Fruit fly (Drosophila melanogaster): Measurements from ENCODE around the gene CG8838.

CG8838 gene

dm6 chr2L:3338566-3339215 is 18.8 kb upstream of the CG8838 start (continued):
- TF ChIP-seq Dp (GFP tag; optimal IDR thresholded peaks at IDR 0.05) (no peak), zen (tag; optimal IDR thresholded peaks at IDR 0.05) (peak; percentile 55), CG9609 (GFP tag; optimal IDR thresholded peaks at IDR 0.05) (peak; percentile 87), vvl (GFP tag; IDR thresholded peaks at IDR 0.05) (peak; percentile 90), crp (GFP tag; optimal IDR thresholded peaks at IDR 0.05) (peak in 1 of 2 experiments; percentile 43), CG18599 (GFP tag; optimal IDR thresholded peaks at IDR 0.05) (peak; percentile 69), caup (GFP tag; optimal IDR thresholded peaks at IDR 0.05; ENCODE audit: severe bottlenecking) (no peak), Nf-YB (GFP tag; optimal IDR thresholded peaks at IDR 0.05) (peak; percentile 56), gcm (GFP tag; optimal IDR thresholded peaks at IDR 0.05) (no peak), HLH3B (GFP tag; IDR thresholded peaks at IDR 0.05) (peak; percentile 80), nerfin-2 (GFP tag; IDR thresholded peaks at IDR 0.05; ENCODE audit: partially characterized antibody) (no peak), knrl (GFP tag; IDR thresholded peaks at IDR 0.05; ENCODE audit: partially characterized antibody) (no peak), eve (GFP tag; optimal IDR thresholded peaks at IDR 0.05) (peak in 1 of 2 experiments; percentile 90), nau (GFP tag; optimal IDR thresholded peaks at IDR 0.05) (no peak), CG34224 (GFP tag; IDR thresholded peaks at IDR 0.05; ENCODE audit: partially characterized antibody) (no peak), Sox102F (GFP tag; optimal IDR thresholded peaks at IDR 0.05) (peak; percentile 93), Mad (GFP tag; optimal IDR thresholded peaks at IDR 0.05) (peak; percentile 72), CG4404 (GFP tag; IDR thresholded peaks at IDR 0.05) (peak; percentile 52), unc-4 (GFP tag; IDR thresholded peaks at IDR 0.05; ENCODE audit: partially characterized antibody) (no peak), CTCF (GFP tag; optimal IDR thresholded peaks at IDR 0.05) (no peak), Dref (GFP tag; IDR thresholded peaks at IDR 0.05) (no peak), CG9437 (GFP tag; optimal IDR thresholded peaks at IDR 0.05) (peak; percentile 66), emc (GFP tag; optimal IDR thresholded peaks at IDR 0.05) (no peak), CG7987 (GFP tag; optimal IDR thresholded peaks at IDR 0.05) (peak; percentile 24), CG9932 (GFP tag; IDR thresholded peaks at IDR 0.05) (no peak), gsb-n (tag; optimal IDR thresholded peaks at IDR 0.05) (peak; percentile 82), CG2116 (GFP tag; optimal IDR thresholded peaks at IDR 0.05) (peak; percentile 5), lbe (GFP tag; optimal IDR thresholded peaks at IDR 0.05) (no peak), Ets65A (GFP tag) (peak; percentile 96), Drgx (GFP tag; IDR thresholded peaks at IDR 0.05) (peak; percentile 87), CG13894 (tag; optimal IDR thresholded peaks at IDR 0.05) (no peak), row (GFP tag; IDR thresholded peaks at IDR 0.05) (peak; percentile 86), CG8478 (optimal IDR thresholded peaks at IDR 0.05) (peak; percentile 39), CG12155 (GFP tag; optimal IDR thresholded peaks at IDR 0.05) (peak; percentile 47), nom (GFP tag; optimal IDR thresholded peaks at IDR 0.05) (no peak), stwl (tag; optimal IDR thresholded peaks at IDR 0.05) (peak; percentile 9), salm (tag; optimal IDR thresholded peaks at IDR 0.05) (no peak), odd (GFP tag; optimal IDR thresholded peaks at IDR 0.05) (peak; percentile 24), CG4360 (GFP tag; IDR thresholded peaks at IDR 0.05) (peak; percentile 54; the same call in 1 of the 2 replicates), Fer3 (tag; optimal IDR thresholded peaks at IDR 0.05) (peak; percentile 40), Sin3A (optimal IDR thresholded peaks at IDR 0.05) (no peak), CG11085 (GFP tag; IDR thresholded peaks at IDR 0.05) (no peak; the same call in 1 of the 2 replicates), sob (GFP tag; IDR thresholded peaks at IDR 0.05) (peak; percentile 48; the same call in 1 of the 2 replicates), CG43689 (GFP tag; IDR thresholded peaks at IDR 0.05) (no peak)

Measured in whole organism, embryonic.